Worm (Caenorhabditis elegans): Measurements from ENCODE around the gene tbc-9.
"Not testable (repeated sequence)": the region's sequence is repeated elsewhere in the genome, so short reads cannot be mapped to it uniquely, and the experiment has no call there.

DNA sequence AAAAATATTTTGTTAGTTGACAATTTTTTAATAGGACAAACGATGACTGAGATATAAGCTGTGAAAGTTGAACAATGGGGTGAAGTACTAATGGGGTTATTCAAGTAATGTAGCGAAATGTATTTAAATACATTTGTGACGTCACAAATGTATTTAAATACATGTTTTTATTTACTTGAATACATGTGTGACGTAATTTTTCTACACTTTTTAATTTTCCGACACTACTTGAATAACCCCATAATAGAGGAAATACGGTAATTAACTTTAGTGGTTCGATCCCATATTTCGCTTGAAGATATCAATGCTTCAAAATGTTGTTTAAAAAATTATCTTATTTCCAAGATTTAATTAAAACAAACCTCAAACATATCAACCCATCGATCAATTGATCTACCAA, 60.9 kb downstream of the tbc-9 start:
- TF ChIP-seq blmp-1 (tag; optimal IDR thresholded peaks at IDR 0.05); snpc-4 (tag; optimal IDR thresholded peaks at IDR 0.05); lsy-2 (tag; optimal IDR thresholded peaks at IDR 0.05); hlh-1 (tag; optimal IDR thresholded peaks at IDR 0.05); sem-2 (GFP tag; optimal IDR thresholded peaks at IDR 0.05); lin-13 (tag; optimal IDR thresholded peaks at IDR 0.05); lin-32 (GFP tag; optimal IDR thresholded peaks at IDR 0.05); nhr-12 (tag; optimal IDR thresholded peaks at IDR 0.05); ham-2 (GFP tag; optimal IDR thresholded peaks at IDR 0.05); bed-3 (GFP tag; optimal IDR thresholded peaks at IDR 0.05): not testable (repeated sequence)
- TF ChIP-seq zip-8 (tag; optimal IDR thresholded peaks at IDR 0.05) = peak; percentile 90
